Fruit fly (Drosophila melanogaster): ENCODE results near the gene CG14062.

DNA sequence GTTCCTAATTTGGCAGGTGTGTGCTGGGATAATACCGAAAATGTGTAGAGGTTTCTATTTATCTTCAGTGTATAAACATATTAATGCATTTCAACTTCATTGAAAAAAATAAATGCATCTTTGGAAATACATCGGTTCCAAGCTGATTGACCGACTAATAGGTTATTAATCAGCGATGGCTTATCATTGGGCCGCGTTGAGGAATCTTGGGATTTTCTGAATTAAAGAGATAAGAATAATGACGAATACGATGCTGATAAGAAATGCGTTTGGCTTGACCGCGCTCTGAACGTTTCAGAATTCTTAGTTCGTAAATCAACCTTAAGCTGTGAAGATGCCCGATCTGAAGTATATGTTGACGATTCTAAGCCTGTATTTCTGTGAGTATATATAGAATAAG is 27.7 kb upstream of the CG14062 start, which contains the start of gene Sid:
- TF ChIP-seq Myc (optimal IDR thresholded peaks at IDR 0.05), result no peak
- TF ChIP-seq foxo (GFP tag; optimal IDR thresholded peaks at IDR 0.05), result no peak
- no peak for TF ChIP-seq h (GFP tag; optimal IDR thresholded peaks at IDR 0.05)
- no peak for TF ChIP-seq GATAd (GFP tag; optimal IDR thresholded peaks at IDR 0.05)
- TF ChIP-seq Hr83 (GFP tag; optimal IDR thresholded peaks at IDR 0.05; ENCODE audit: poor library complexity, severe bottlenecking), result no peak
- TF ChIP-seq sage (GFP tag; optimal IDR thresholded peaks at IDR 0.05), result no peak
- TF ChIP-seq psq (GFP tag; optimal IDR thresholded peaks at IDR 0.05), result no peak
- TF ChIP-seq Vsx2 (GFP tag; optimal IDR thresholded peaks at IDR 0.05; ENCODE audit: partially characterized antibody), result no peak
- no peak for TF ChIP-seq usp (GFP tag; optimal IDR thresholded peaks at IDR 0.05)
- no peak for TF ChIP-seq Hnf4 (GFP tag; optimal IDR thresholded peaks at IDR 0.05)
- TF ChIP-seq tai (GFP tag; optimal IDR thresholded peaks at IDR 0.05), result no peak
- no peak for TF ChIP-seq Mio (GFP tag; optimal IDR thresholded peaks at IDR 0.05)

Measured in whole organism, wandering third instar larva.